Fruit fly (Drosophila melanogaster) whole organism, prepupa: ENCODE results near the gene CG15506.
A peak's percentile ranks its signal among the peaks of the same experiment; 100 is the strongest.

Experiments
- Blimp-1 ChIP-seq: fragments of 200-800 bp; sonication (Bioruptor generic); optimal IDR thresholded peaks from 3 replicates; lab custom pipeline; 2017; ENCODE audit warnings: missing biosample characterization, missing genetic modification characterization, mild to moderate bottlenecking, moderate library complexity, missing genetic modification reagents
- CG11294 ChIP-seq: fragments of 200-800 bp; sonication (Bioruptor generic); IDR thresholded peaks from 2 replicates; pipeline ENCODE4 v1.3.6; 2022; ENCODE audit warnings: missing biosample characterization, missing genetic modification characterization
- CG11902 ChIP-seq: fragments of 200-800 bp; sonication (Bioruptor generic); optimal IDR thresholded peaks from 3 replicates; lab custom pipeline; 2016; ENCODE audit warnings: missing biosample characterization, missing genetic modification characterization
- CG16779 ChIP-seq: fragments of 200-800 bp; sonication (Bioruptor generic); optimal IDR thresholded peaks from 3 replicates; lab custom pipeline; 2017; ENCODE audit warnings: missing biosample characterization, mild to moderate bottlenecking, missing genetic modification characterization
- CG31627 ChIP-seq: fragments of 200-800 bp; sonication (Bioruptor generic); optimal IDR thresholded peaks from 3 replicates; lab custom pipeline; 2016; ENCODE audit warnings: missing biosample characterization, missing genetic modification characterization
- CG32006 ChIP-seq: fragments of 200-800 bp; sonication (Bioruptor generic); optimal IDR thresholded peaks from 3 replicates; lab custom pipeline; 2017; ENCODE audit warnings: missing biosample characterization, mild to moderate bottlenecking, missing genetic modification characterization
- CG34406 ChIP-seq: fragments of 200-800 bp; sonication (Bioruptor generic); optimal IDR thresholded peaks from 3 replicates; lab custom pipeline; 2016; ENCODE audit warnings: missing biosample characterization, missing genetic modification characterization
- CG3919 ChIP-seq: fragments of 200-800 bp; sonication (Bioruptor generic); optimal IDR thresholded peaks from 3 replicates; lab custom pipeline; 2016; ENCODE audit warnings: missing biosample characterization, missing genetic modification characterization
- CG4318 ChIP-seq: fragments of 200-800 bp; sonication (Bioruptor generic); optimal IDR thresholded peaks from 3 replicates; lab custom pipeline; 2017; ENCODE audit warnings: missing biosample characterization, mild to moderate bottlenecking, missing genetic modification characterization
- CG6854 ChIP-seq: fragments of 200-800 bp; sonication (Bioruptor generic); optimal IDR thresholded peaks from 2 replicates; lab custom pipeline; 2017; ENCODE audit warnings: missing biosample characterization, mild to moderate bottlenecking, missing genetic modification characterization
- CG8119 ChIP-seq: fragments of 200-800 bp; sonication (Bioruptor generic); IDR thresholded peaks from 3 replicates; pipeline ENCODE4 v1.3.6; 2022; ENCODE audit warnings: missing biosample characterization, missing genetic modification characterization
- CG8319 ChIP-seq: fragments of 200-800 bp; sonication (Bioruptor generic); optimal IDR thresholded peaks from 3 replicates; lab custom pipeline; 2016; ENCODE audit warnings: missing biosample characterization, missing genetic modification characterization
- CG8632 ChIP-seq: fragments of 200-800 bp; sonication (Bioruptor generic); optimal IDR thresholded peaks from 3 replicates; lab custom pipeline; 2016; ENCODE audit warnings: missing biosample characterization, missing genetic modification characterization
- CG9139 ChIP-seq: fragments of 200-800 bp; sonication (Bioruptor generic); optimal IDR thresholded peaks from 3 replicates; lab custom pipeline; 2017; ENCODE audit warnings: missing biosample characterization, mild to moderate bottlenecking, missing genetic modification characterization
- Eip75B ChIP-seq: fragments of 200-800 bp; sonication (Bioruptor generic); optimal IDR thresholded peaks from 3 replicates; lab custom pipeline; 2016; ENCODE audit warnings: missing biosample characterization, missing genetic modification characterization
- Ets21C ChIP-seq: fragments of 200-800 bp; sonication (Bioruptor generic); optimal IDR thresholded peaks from 3 replicates; lab custom pipeline; 2016; ENCODE audit warnings: missing biosample characterization, missing genetic modification characterization
- Gug ChIP-seq: fragments of 200-800 bp; sonication (Bioruptor generic); IDR thresholded peaks from 2 replicates; pipeline ENCODE4 v1.3.6; 2022; ENCODE audit warnings: missing biosample characterization, missing genetic modification characterization
- Hr38 ChIP-seq: sonication (Bioruptor generic); optimal IDR thresholded peaks from 2 replicates; lab custom pipeline; 2016; ENCODE audit warnings: missing biosample characterization, missing genetic modification characterization
- Hr39 ChIP-seq: fragments of 200-800 bp; sonication (Bioruptor generic); optimal IDR thresholded peaks from 2 replicates; lab custom pipeline; 2016; ENCODE audit warnings: missing biosample characterization, missing genetic modification characterization
- Hr4 ChIP-seq: fragments of 200-800 bp; sonication (Bioruptor generic); optimal IDR thresholded peaks from 3 replicates; lab custom pipeline; 2016; ENCODE audit warnings: missing biosample characterization, missing genetic modification characterization
- Met ChIP-seq: fragments of 200-800 bp; sonication (Bioruptor generic); optimal IDR thresholded peaks from 3 replicates; lab custom pipeline; 2016; ENCODE audit warnings: missing biosample characterization, missing genetic modification characterization
- Sox102F ChIP-seq: fragments of 200-800 bp; sonication (Bioruptor generic); optimal IDR thresholded peaks from 2 replicates; lab custom pipeline; 2016; ENCODE audit warnings: missing biosample characterization, mild to moderate bottlenecking, missing genetic modification characterization
- Sox14 ChIP-seq: fragments of 200-800 bp; sonication (Bioruptor generic); optimal IDR thresholded peaks from 3 replicates; lab custom pipeline; 2016; ENCODE audit warnings: missing biosample characterization, missing genetic modification characterization
- achi ChIP-seq: fragments of 200-800 bp; sonication (Bioruptor generic); optimal IDR thresholded peaks from 3 replicates; lab custom pipeline; 2016; ENCODE audit warnings: missing biosample characterization, missing genetic modification characterization
- acj6 ChIP-seq: fragments of 200-800 bp; sonication (Bioruptor generic); optimal IDR thresholded peaks from 3 replicates; lab custom pipeline; 2016; ENCODE audit warnings: missing biosample characterization, missing genetic modification characterization
- cyc ChIP-seq: fragments of 200-800 bp; sonication (Bioruptor generic); optimal IDR thresholded peaks from 3 replicates; lab custom pipeline; 2016; ENCODE audit warnings: missing biosample characterization, missing genetic modification characterization
- dac ChIP-seq: fragments of 200-800 bp; sonication (Bioruptor generic); optimal IDR thresholded peaks from 2 replicates; lab custom pipeline; 2017; ENCODE audit warnings: missing biosample characterization, mild to moderate bottlenecking, missing genetic modification characterization
- eg ChIP-seq: fragments of 200-800 bp; sonication (Bioruptor generic); IDR thresholded peaks from 3 replicates; pipeline ENCODE4 v1.3.6; 2022; ENCODE audit warnings: missing biosample characterization, missing genetic modification characterization
- esn ChIP-seq: fragments of 200-800 bp; sonication (Bioruptor generic); optimal IDR thresholded peaks from 2 replicates; lab custom pipeline; 2016; ENCODE audit warnings: missing biosample characterization, mild to moderate bottlenecking, missing genetic modification characterization, moderate library complexity
- fd85E ChIP-seq: fragments of 200-800 bp; sonication (Bioruptor generic); optimal IDR thresholded peaks from 3 replicates; lab custom pipeline; 2016; ENCODE audit warnings: missing biosample characterization, missing genetic modification characterization
- fkh ChIP-seq: fragments of 200-800 bp; sonication (Bioruptor generic); optimal IDR thresholded peaks from 3 replicates; lab custom pipeline; 2017; ENCODE audit warnings: missing biosample characterization, mild to moderate bottlenecking, missing genetic modification characterization, moderate library complexity
- lz ChIP-seq: fragments of 200-800 bp; sonication (Bioruptor generic); optimal IDR thresholded peaks from 3 replicates; lab custom pipeline; 2016; ENCODE audit warnings: missing biosample characterization, missing genetic modification characterization
- net ChIP-seq: fragments of 200-800 bp; sonication (Bioruptor generic); optimal IDR thresholded peaks from 3 replicates; lab custom pipeline; 2016; ENCODE audit warnings: missing biosample characterization, missing genetic modification characterization
- spab ChIP-seq: fragments of 200-800 bp; sonication (Bioruptor generic); optimal IDR thresholded peaks from 2 replicates; lab custom pipeline; 2017; ENCODE audit warnings: missing biosample characterization, mild to moderate bottlenecking, missing genetic modification characterization, missing genetic modification reagents
- ss ChIP-seq, 2 experiments: fragments of 200-800 bp; sonication (Bioruptor generic); optimal IDR thresholded peaks; 2 replicates in 1 of 2; 3 replicates in 1 of 2; lab custom pipeline; 2017 to 2018; ENCODE audit warnings: mild to moderate bottlenecking in 2 of 2, missing biosample characterization in 2 of 2, missing genetic modification characterization in 2 of 2, moderate library complexity in 1 of 2
- svp ChIP-seq: fragments of 200-800 bp; sonication (Bioruptor generic); peaks from one replicate; lab custom pipeline; 2016; ENCODE audit warnings: missing biosample characterization, missing genetic modification characterization
- topi ChIP-seq: fragments of 200-800 bp; sonication (Bioruptor generic); optimal IDR thresholded peaks from 3 replicates; lab custom pipeline; 2016; ENCODE audit warnings: missing biosample characterization, missing genetic modification characterization
- vri ChIP-seq: fragments of 200-800 bp; sonication (Bioruptor generic); optimal IDR thresholded peaks from 3 replicates; lab custom pipeline; 2016; ENCODE audit warnings: missing biosample characterization, mild to moderate bottlenecking, missing genetic modification characterization

The CG15506 gene

DNA sequence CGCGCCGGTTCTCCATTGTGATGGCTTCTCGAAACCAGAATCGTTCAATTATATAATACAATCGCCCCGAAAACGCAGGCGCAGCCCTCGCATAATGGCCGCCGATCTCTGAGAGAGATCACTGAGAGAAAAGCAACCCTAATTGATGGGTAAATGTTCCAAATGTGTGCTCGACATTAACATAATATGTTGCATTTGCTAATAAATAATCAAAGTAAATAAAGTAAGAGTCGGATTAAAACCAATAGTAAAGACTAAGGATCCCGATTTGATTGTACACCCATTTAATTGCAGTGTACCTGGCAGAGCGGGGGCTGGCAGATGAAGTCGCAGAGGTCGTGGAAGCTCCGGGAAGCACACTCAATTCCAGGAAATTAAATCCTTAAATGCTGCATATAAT is 13.9 kb upstream of the CG15506 start:
- no peak for TF ChIP-seq Eip75B (GFP tag; lab: Kevin White, UChicago)
- TF ChIP-seq Hr4 (GFP tag; lab: Kevin White, UChicago): no peak
- TF ChIP-seq CG4318 (GFP tag; lab: Kevin White, UChicago): no peak
- TF ChIP-seq CG6854 (GFP tag; lab: Kevin White, UChicago): no peak
- TF ChIP-seq fkh (GFP tag; lab: Kevin White, UChicago): no peak
- TF ChIP-seq CG11294 (GFP tag; lab: Robert Waterston, UW): no peak
- TF ChIP-seq topi: peak; percentile 29
- no peak for TF ChIP-seq svp (GFP tag; lab: Kevin White, UChicago)
- no peak for TF ChIP-seq Sox102F
- peak; percentile 27 for TF ChIP-seq lz (GFP tag; lab: Kevin White, UChicago)
- no peak for TF ChIP-seq Ets21C (GFP tag; lab: Kevin White, UChicago)
- no peak for TF ChIP-seq vri
- TF ChIP-seq Met: peak; percentile 40
- TF ChIP-seq CG3919 (GFP tag; lab: Kevin White, UChicago): peak; percentile 9
- peak; percentile 45 for TF ChIP-seq cyc
- TF ChIP-seq, all 60 proteins: peak for 5

DNA sequence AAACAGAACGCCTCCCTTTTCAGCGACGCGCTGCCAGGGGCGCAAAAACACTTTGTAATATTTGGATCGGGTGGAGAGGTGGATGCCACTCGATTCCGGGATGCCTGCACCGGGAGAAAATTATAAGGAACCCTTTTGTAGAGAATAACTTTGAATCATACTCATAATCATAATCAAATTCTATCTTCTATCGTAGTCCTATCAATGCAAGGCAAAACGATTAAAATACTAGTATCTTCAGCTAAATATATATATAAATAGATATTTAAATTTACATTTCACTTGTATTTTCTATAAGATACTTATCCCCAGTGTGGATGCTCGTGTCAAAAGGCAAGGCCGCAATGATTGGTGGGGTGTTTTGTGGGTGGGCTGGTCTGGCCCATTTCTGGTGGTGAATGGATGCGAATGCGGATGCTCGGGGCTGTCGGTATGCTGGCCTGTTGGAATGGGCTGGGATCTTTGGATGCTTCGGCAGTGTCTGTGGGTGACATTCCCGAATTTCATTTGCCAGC is 12.6 kb upstream of the CG15506 start:
- no peak for TF ChIP-seq CG32006 (GFP tag; lab: Kevin White, UChicago)
- no peak for TF ChIP-seq CG9139 (GFP tag; lab: Kevin White, UChicago)
- no peak for TF ChIP-seq ss (GFP tag; optimal IDR thresholded peaks at IDR 0.05; lab: Kevin White, UChicago)
- no peak for TF ChIP-seq acj6 (GFP tag; lab: Kevin White, UChicago)
- TF ChIP-seq Blimp-1 (GFP tag; lab: Kevin White, UChicago): no peak
- no peak for TF ChIP-seq Hr4 (GFP tag; lab: Kevin White, UChicago)
- TF ChIP-seq spab (GFP tag; lab: Kevin White, UChicago): no peak
- TF ChIP-seq CG8319 (GFP tag; lab: Kevin White, UChicago): no peak
- TF ChIP-seq esn (GFP tag; lab: Kevin White, UChicago): no peak
- no peak for TF ChIP-seq CG34406
- no peak for TF ChIP-seq net (GFP tag; lab: Kevin White, UChicago)
- no peak for TF ChIP-seq dac (GFP tag; lab: Kevin White, UChicago)
- TF ChIP-seq CG8119 (GFP tag; lab: Robert Waterston, UW): no peak
- no peak for TF ChIP-seq CG16779 (tag; lab: Kevin White, UChicago)
- no peak for TF ChIP-seq Hr39 (GFP tag; lab: Kevin White, UChicago)
- TF ChIP-seq achi: no peak

DNA sequence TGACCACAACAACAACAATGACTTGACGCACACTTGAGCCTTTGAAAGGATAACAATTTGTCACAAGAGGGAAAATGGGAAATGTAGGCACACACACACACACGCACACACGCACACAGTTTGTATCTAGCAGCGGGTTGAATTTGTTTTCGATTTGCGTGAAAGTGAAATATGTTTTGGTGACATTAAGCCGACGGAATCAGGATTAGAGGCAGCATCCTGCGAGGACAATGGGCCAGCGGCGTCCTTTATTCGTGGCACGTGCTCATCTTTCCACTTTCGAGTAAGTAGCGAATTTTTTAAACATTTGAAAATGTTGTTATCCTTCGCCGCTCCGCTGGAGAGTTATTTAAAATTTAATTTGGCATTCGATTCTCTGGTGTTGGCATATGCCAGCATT is 11.2 kb upstream of the CG15506 start:
- TF ChIP-seq Hr38 (no peak), CG8632 (no peak), CG31627 (GFP tag; lab: Kevin White, UChicago) (no peak), Gug (GFP tag; lab: Robert Waterston, UW) (no peak), CG11902 (no peak), ss (GFP tag; optimal IDR thresholded peaks at IDR 0.05; lab: Kevin White, UChicago) (no peak), CG8319 (GFP tag; lab: Kevin White, UChicago) (no peak), fd85E (GFP tag; lab: Kevin White, UChicago) (no peak)

DNA sequence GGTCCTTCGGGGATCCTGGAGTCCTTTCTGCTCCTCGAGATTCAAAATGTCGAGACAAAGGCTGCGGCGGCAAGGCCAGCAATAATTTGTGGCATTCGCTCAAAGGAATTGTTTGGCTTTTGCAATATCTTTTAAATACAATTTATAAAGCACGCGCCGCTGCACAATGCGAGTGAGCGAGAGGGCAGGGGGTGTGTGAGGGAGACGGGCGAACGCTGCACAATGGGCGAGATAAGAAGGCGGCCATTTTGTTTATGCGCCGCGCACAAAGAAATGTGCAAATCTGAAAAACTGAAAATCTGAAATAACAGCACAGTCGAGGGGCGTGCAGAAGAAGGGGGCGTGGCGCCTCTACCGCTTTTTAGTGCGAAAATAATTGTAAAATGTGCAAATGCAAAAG is 10.1 kb upstream of the CG15506 start:
- TF ChIP-seq spab (GFP tag; lab: Kevin White, UChicago) (no peak), Hr4 (GFP tag; lab: Kevin White, UChicago) (no peak), vri (no peak), svp (GFP tag; lab: Kevin White, UChicago) (peak; percentile 4), eg (no peak), Sox14 (GFP tag; lab: Kevin White, UChicago) (peak; percentile 55)
